Fruit fly (Drosophila melanogaster): Measurements from ENCODE around the gene alphaTub85E.

- TF ChIP-seq usp (GFP tag; optimal IDR thresholded peaks at IDR 0.05) (no peak), psq (optimal IDR thresholded peaks at IDR 0.05) (no peak), pan (optimal IDR thresholded peaks at IDR 0.05) (no peak)
Observed at dm6 chr3R:9777941-9778360, 44.9 kb upstream of the alphaTub85E start, which contains the start of gene RpS29.

Measured in whole organism.